Fruit fly (Drosophila melanogaster): Measurements from ENCODE around the gene RhoGEF64C.

The RhoGEF64C gene

dm6 chr3L:4719743-4720142 lies 27.2 kb downstream of the RhoGEF64C start:
- TF ChIP-seq MTF-1 (GFP tag; optimal IDR thresholded peaks at IDR 0.05; ENCODE audit: borderline replicate concordance) (no peak), grau (tag; optimal IDR thresholded peaks at IDR 0.05) (no peak), Pdp1 (GFP tag; optimal IDR thresholded peaks at IDR 0.05) (no peak), CG12219 (GFP tag; optimal IDR thresholded peaks at IDR 0.05) (no peak), CG7987 (GFP tag; optimal IDR thresholded peaks at IDR 0.05) (no peak), CG17385 (GFP tag; optimal IDR thresholded peaks at IDR 0.05) (peak; percentile 13), sqz (GFP tag; optimal IDR thresholded peaks at IDR 0.05) (peak; percentile 75), CG15269 (tag; optimal IDR thresholded peaks at IDR 0.05) (peak; percentile 45), oc (tag; optimal IDR thresholded peaks at IDR 0.05) (peak; percentile 15), CG32772 (GFP tag; IDR thresholded peaks at IDR 0.05) (0 out of 2 replicates have a peak, but pooled peaks have one; percentile 7)

- TF ChIP-seq Opbp (GFP tag; IDR thresholded peaks at IDR 0.05; ENCODE audit: partially characterized antibody) (no peak), bcd (GFP tag; optimal IDR thresholded peaks at IDR 0.05) (peak; percentile 30), CG18764 (GFP tag; optimal IDR thresholded peaks at IDR 0.05) (no peak), sob (GFP tag; IDR thresholded peaks at IDR 0.05) (no peak), dan (GFP tag; IDR thresholded peaks at IDR 0.05) (no peak), Optix (GFP tag; IDR thresholded peaks at IDR 0.05) (no peak), CG16863 (GFP tag; optimal IDR thresholded peaks at IDR 0.05) (no peak), lmd (GFP tag; IDR thresholded peaks at IDR 0.05) (peak; percentile 37; the same call in 1 of the 2 replicates), Bgb (GFP tag; IDR thresholded peaks at IDR 0.05; ENCODE audit: partially characterized antibody) (no peak), CG11247 (GFP tag; IDR thresholded peaks at IDR 0.05) (no peak), CG15601 (tag; optimal IDR thresholded peaks at IDR 0.05) (no peak), HLHmδ (GFP tag; optimal IDR thresholded peaks at IDR 0.05) (no peak), CG14441 (GFP tag; IDR thresholded peaks at IDR 0.05) (peak; percentile 43), CG3163 (GFP tag; optimal IDR thresholded peaks at IDR 0.05) (no peak), CkIIα-i1 (GFP tag; IDR thresholded peaks at IDR 0.05) (no peak), Dbx (GFP tag; IDR thresholded peaks at IDR 0.05) (no peak), E2f1 (GFP tag; IDR thresholded peaks at IDR 0.05) (peak; percentile 44; the same call in 1 of the 2 replicates), grn (GFP tag; optimal IDR thresholded peaks at IDR 0.05) (no peak), Dip2 (GFP tag; IDR thresholded peaks at IDR 0.05) (no peak), fd3F (GFP tag; optimal IDR thresholded peaks at IDR 0.05) (no peak), CG15479 (GFP tag; optimal IDR thresholded peaks at IDR 0.05) (no peak), CG30020 (tag; optimal IDR thresholded peaks at IDR 0.05) (no peak), cwo (GFP tag; optimal IDR thresholded peaks at IDR 0.05) (no peak), Sox100B (GFP tag; optimal IDR thresholded peaks at IDR 0.05) (peak; percentile 60), H2.0 (GFP tag; IDR thresholded peaks at IDR 0.05) (no peak), Abd-B (GFP tag; optimal IDR thresholded peaks at IDR 0.05) (peak; percentile 5), CG6689 (GFP tag; IDR thresholded peaks at IDR 0.05) (peak; percentile 55; the same call in 1 of the 2 replicates), Hr51 (GFP tag; optimal IDR thresholded peaks at IDR 0.05) (peak in 1 of 2 experiments; percentile 76), CG6791 (GFP tag; IDR thresholded peaks at IDR 0.05; ENCODE audit: partially characterized antibody) (no peak), ranshi (GFP tag; IDR thresholded peaks at IDR 0.05) (no peak), pho (GFP tag; optimal IDR thresholded peaks at IDR 0.05) (no peak), phol (tag; optimal IDR thresholded peaks at IDR 0.05) (peak; percentile 71), CG10565 (GFP tag; optimal IDR thresholded peaks at IDR 0.05) (no peak), pfk (GFP tag; optimal IDR thresholded peaks at IDR 0.05) (no peak), dmrt99B (tag; optimal IDR thresholded peaks at IDR 0.05) (peak; percentile 84), CG8388 (GFP tag; optimal IDR thresholded peaks at IDR 0.05) (peak; percentile 16), fd96Cb (tag; optimal IDR thresholded peaks at IDR 0.05) (peak; percentile 61)
These were observed 28.1 kb downstream of the RhoGEF64C start for dm6 chr3L:4720510-4721157.
